Worm (Caenorhabditis elegans) whole organism, early embryonic: ENCODE results near the gene hmit-1.1.

Experiments used
- aly-1 ChIP-seq: sonication (generic microtip); optimal IDR thresholded peaks from 2 replicates; lab custom pipeline; 2016; ENCODE audit warnings: missing genetic modification characterization, missing compliant biosample characterization
- tbx-37 ChIP-seq: fragments of 200-800 bp; sonication (Bioruptor generic); conservative IDR thresholded peaks from 2 replicates; pipeline ENCODE4 v1.3.6; 2022; ENCODE audit warnings: missing genetic modification reagents, missing genetic modification characterization, missing compliant biosample characterization

The hmit-1.1 gene

DNA sequence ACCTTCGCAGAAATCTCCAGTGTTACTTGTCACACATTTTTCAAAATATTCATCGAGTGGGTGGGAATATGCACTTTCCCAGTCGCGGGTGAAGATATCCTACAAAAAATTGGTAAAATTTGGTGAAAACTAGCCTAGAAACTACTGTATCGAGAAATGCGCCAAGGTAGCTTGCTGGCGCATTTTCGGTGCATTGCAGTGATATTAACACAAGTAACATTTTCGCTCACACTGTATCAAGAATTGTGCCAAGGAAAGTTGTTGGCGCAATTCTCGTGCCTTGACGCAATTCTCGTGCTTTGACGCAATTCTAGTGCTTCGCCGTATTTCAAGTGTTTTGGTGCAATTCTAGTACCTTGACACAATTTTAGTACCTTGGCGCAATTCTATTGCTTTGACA is 56.6 kb downstream of the hmit-1.1 start:
- TF ChIP-seq aly-1 (tag; lab: Kevin White, UChicago): no peak
- no peak for TF ChIP-seq tbx-37
